Worm (Caenorhabditis elegans): ENCODE results near the gene F58F6.5.

DNA sequence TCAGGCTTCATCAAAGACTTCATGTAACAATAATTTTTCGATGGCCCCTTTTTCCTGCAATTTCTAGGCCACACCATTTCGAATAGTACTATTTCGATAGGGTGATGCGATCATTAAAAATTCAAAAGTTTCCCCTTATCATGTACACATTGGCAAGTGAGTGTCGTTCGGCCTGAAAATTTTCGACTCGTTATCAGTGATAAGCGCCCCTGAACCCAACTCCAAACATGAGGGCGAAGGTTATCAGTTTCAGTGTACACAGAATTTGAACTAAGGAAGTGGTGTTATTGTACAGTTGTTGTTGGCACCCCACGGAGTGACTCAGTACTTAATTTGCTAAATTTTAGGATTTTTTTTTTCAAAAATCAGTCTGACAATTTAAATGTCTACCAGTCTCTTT, 35.5 kb downstream of the F58F6.5 start:
- TF ChIP-seq him-1 (tag; optimal IDR thresholded peaks at IDR 0.05) = no peak
- TF ChIP-seq W03F9.2 (tag; optimal IDR thresholded peaks at IDR 0.05) = no peak

Measured in whole organism, L4/young adult.